Fruit fly (Drosophila melanogaster): ENCODE results near the gene CG15386.

CG15386 gene

DNA sequence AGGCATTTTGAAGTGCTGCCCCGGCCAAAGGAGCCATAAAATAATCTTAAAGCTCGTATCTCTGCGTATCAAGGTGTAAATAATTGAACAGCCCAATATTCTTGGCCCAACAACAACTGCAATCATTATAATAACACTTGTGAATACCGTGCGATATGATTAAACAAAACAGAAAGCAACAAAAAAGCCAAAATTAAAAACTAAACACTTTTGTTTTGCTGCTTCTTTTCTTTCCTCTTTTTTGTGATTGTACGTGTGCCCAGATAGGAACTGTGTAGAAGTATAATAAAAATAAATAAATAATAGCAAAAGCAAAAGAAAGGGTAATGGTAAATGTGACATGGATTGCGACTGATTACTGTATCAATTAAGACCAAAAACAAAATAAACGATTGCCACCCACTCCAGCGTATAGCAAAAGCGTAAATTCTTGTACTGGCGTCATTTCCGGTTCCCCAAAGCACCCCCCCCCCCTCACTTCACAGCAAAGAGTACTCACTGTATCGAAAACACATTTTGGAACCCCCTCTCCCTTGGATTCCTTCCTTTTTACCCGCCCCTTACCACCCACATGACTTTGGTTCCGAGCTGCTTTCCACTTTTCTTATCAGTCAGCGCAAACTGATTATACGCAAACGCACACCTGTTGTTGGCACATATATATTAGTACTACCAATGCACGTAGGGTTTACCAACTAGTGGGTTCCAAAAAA is 45.5 kb downstream of the CG15386 start (continued):
- no peak for TF ChIP-seq BEAF-32 (GFP tag; optimal IDR thresholded peaks at IDR 0.05)
- TF ChIP-seq tna (GFP tag; IDR thresholded peaks at IDR 0.05; ENCODE audit: partially characterized antibody), result no peak
- TF ChIP-seq ewg (GFP tag; optimal IDR thresholded peaks at IDR 0.05), result no peak
- TF ChIP-seq cg (GFP tag; optimal IDR thresholded peaks at IDR 0.05), result no peak
- TF ChIP-seq mirr (GFP tag; optimal IDR thresholded peaks at IDR 0.05), result peak; percentile 68
- peak; percentile 57 for TF ChIP-seq grau (tag; optimal IDR thresholded peaks at IDR 0.05)
- TF ChIP-seq unc-4 (GFP tag; IDR thresholded peaks at IDR 0.05; ENCODE audit: partially characterized antibody), result no peak
- no peak for TF ChIP-seq gro (GFP tag; optimal IDR thresholded peaks at IDR 0.05)
- no peak for TF ChIP-seq insv (GFP tag; optimal IDR thresholded peaks at IDR 0.05)
- no peak for TF ChIP-seq ro (GFP tag; IDR thresholded peaks at IDR 0.05)
- TF ChIP-seq CG30403 (GFP tag; optimal IDR thresholded peaks at IDR 0.05), result no peak
- TF ChIP-seq Asciz (GFP tag; optimal IDR thresholded peaks at IDR 0.05), result no peak
- no peak for TF ChIP-seq CG14050 (GFP tag; IDR thresholded peaks at IDR 0.05)
- TF ChIP-seq CG1602 (GFP tag; optimal IDR thresholded peaks at IDR 0.05), result no peak
- no peak for TF ChIP-seq NC2β (GFP tag; optimal IDR thresholded peaks at IDR 0.05)
- no peak for TF ChIP-seq Ptx1 (GFP tag; IDR thresholded peaks at IDR 0.05)
- no peak for TF ChIP-seq crc (GFP tag; optimal IDR thresholded peaks at IDR 0.05)
- TF ChIP-seq knrl (GFP tag; IDR thresholded peaks at IDR 0.05; ENCODE audit: partially characterized antibody), result no peak
- TF ChIP-seq cad (GFP tag; optimal IDR thresholded peaks at IDR 0.05), result no peak
- TF ChIP-seq D19A (tag; optimal IDR thresholded peaks at IDR 0.05), result peak; percentile 20
- TF ChIP-seq Elba2 (GFP tag; optimal IDR thresholded peaks at IDR 0.05), result no peak
- no peak for TF ChIP-seq HLH4C (GFP tag; IDR thresholded peaks at IDR 0.05; ENCODE audit: partially characterized antibody)
- no peak for TF ChIP-seq CG3163 (GFP tag; optimal IDR thresholded peaks at IDR 0.05)
- TF ChIP-seq esg (GFP tag; conservative IDR thresholded peaks at IDR 0.05), result no peak
- TF ChIP-seq CG13624 (GFP tag; optimal IDR thresholded peaks at IDR 0.05), result no peak
- peak; percentile 97 for TF ChIP-seq exex (tag; optimal IDR thresholded peaks at IDR 0.05)
- no peak for TF ChIP-seq CG2889 (GFP tag; IDR thresholded peaks at IDR 0.05)
- peak; percentile 23 for TF ChIP-seq Hey (tag; optimal IDR thresholded peaks at IDR 0.05)
- TF ChIP-seq gsb-n (tag; optimal IDR thresholded peaks at IDR 0.05), result no peak
- no peak for TF ChIP-seq B-H1 (GFP tag; IDR thresholded peaks at IDR 0.05)
- TF ChIP-seq CG8281 (tag; optimal IDR thresholded peaks at IDR 0.05), result no peak
- TF ChIP-seq pan (optimal IDR thresholded peaks at IDR 0.05), result no peak
- TF ChIP-seq pan (GFP tag; optimal IDR thresholded peaks at IDR 0.05 in 1 of 2, IDR thresholded peaks at IDR 0.05 in 1 of 2), result no peak
- TF ChIP-seq CG30020 (tag; optimal IDR thresholded peaks at IDR 0.05), result no peak
- TF ChIP-seq CG6272 (GFP tag; IDR thresholded peaks at IDR 0.05), result no peak
- TF ChIP-seq cas (GFP tag; IDR thresholded peaks at IDR 0.05), result no peak
- no peak for TF ChIP-seq emc (GFP tag; optimal IDR thresholded peaks at IDR 0.05)
- TF ChIP-seq caup (GFP tag; optimal IDR thresholded peaks at IDR 0.05; ENCODE audit: severe bottlenecking), result peak; percentile 56
- peak; percentile 3 for TF ChIP-seq CG12071 (GFP tag; optimal IDR thresholded peaks at IDR 0.05)
- TF ChIP-seq chinmo (GFP tag; IDR thresholded peaks at IDR 0.05; ENCODE audit: partially characterized antibody), result peak; percentile 52; the same call in 1 of the 4 replicates
- TF ChIP-seq corto (GFP tag; optimal IDR thresholded peaks at IDR 0.05), result peak; percentile 11
- no peak for TF ChIP-seq h (optimal IDR thresholded peaks at IDR 0.05)
- TF ChIP-seq run (tag; optimal IDR thresholded peaks at IDR 0.05), result no peak
- TF ChIP-seq schlank (tag; optimal IDR thresholded peaks at IDR 0.05), result peak; percentile 3
- TF ChIP-seq Bgb (GFP tag; IDR thresholded peaks at IDR 0.05; ENCODE audit: partially characterized antibody), result no peak
- TF ChIP-seq CG4424 (GFP tag; optimal IDR thresholded peaks at IDR 0.05), result no peak
- no peak for TF ChIP-seq CG15696 (tag; optimal IDR thresholded peaks at IDR 0.05)
- peak; percentile 29 for TF ChIP-seq HmgZ (tag; optimal IDR thresholded peaks at IDR 0.05)
- TF ChIP-seq CG17359 (tag; optimal IDR thresholded peaks at IDR 0.05), result no peak
- no peak for TF ChIP-seq ssp (GFP tag; IDR thresholded peaks at IDR 0.05)

Data from whole organism, embryonic.